Worm (Caenorhabditis elegans) whole organism, L3 larva: ENCODE measurements around the gene srd-43.

Experiments used
- R02D3.7 ChIP-seq: fragments of 150-350 bp; optimal IDR thresholded peaks from 2 replicates; lab custom pipeline; 2014; ENCODE audit warnings: missing biosample characterization, missing genetic modification characterization
- ZK546.5 ChIP-seq: sonication (generic microtip); optimal IDR thresholded peaks from 2 replicates; lab custom pipeline; 2017; ENCODE audit warnings: missing biosample characterization, missing genetic modification characterization
- aly-2 ChIP-seq: fragments of 150-350 bp; optimal IDR thresholded peaks from 2 replicates; lab custom pipeline; 2014; ENCODE audit warnings: missing biosample characterization, missing genetic modification characterization
- ama-1 ChIP-seq: fragments of 150-350 bp; optimal IDR thresholded peaks from 2 replicates; lab custom pipeline; 2018
- ceh-16 ChIP-seq: sonication (generic microtip); optimal IDR thresholded peaks from 2 replicates; lab custom pipeline; 2017; ENCODE audit warnings: missing biosample characterization, missing genetic modification characterization
- ceh-28 ChIP-seq: fragments of 150-350 bp; optimal IDR thresholded peaks from 2 replicates; lab custom pipeline; 2014; ENCODE audit warnings: missing biosample characterization, missing genetic modification reagents, missing genetic modification characterization
- ceh-82 ChIP-seq: fragments of 150-350 bp; optimal IDR thresholded peaks from 2 replicates; lab custom pipeline; 2014; ENCODE audit warnings: missing biosample characterization, missing genetic modification characterization
- ceh-9 ChIP-seq: sonication (generic microtip); optimal IDR thresholded peaks from 2 replicates; lab custom pipeline; 2018; ENCODE audit warnings: missing biosample characterization, missing genetic modification characterization
- daf-12 ChIP-seq: fragments of 150-350 bp; optimal IDR thresholded peaks from 2 replicates; lab custom pipeline; 2014; ENCODE audit warnings: missing biosample characterization, missing genetic modification reagents, missing genetic modification characterization
- egl-27 ChIP-seq: sonication (generic microtip); optimal IDR thresholded peaks from 4 replicates; lab custom pipeline; 2017; ENCODE audit warnings: missing biosample characterization, missing genetic modification reagents, missing genetic modification characterization
- egl-5 ChIP-seq: fragments of 150-350 bp; optimal IDR thresholded peaks from 2 replicates; lab custom pipeline; 2017; ENCODE audit warnings: missing biosample characterization, missing genetic modification reagents, missing genetic modification characterization, inconsistent platforms
- elt-1 ChIP-seq: fragments of 150-350 bp; optimal IDR thresholded peaks from 2 replicates; lab custom pipeline; 2014; ENCODE audit warnings: missing biosample characterization, missing genetic modification characterization
- elt-2 ChIP-seq: sonication (generic microtip); optimal IDR thresholded peaks from 2 replicates; lab custom pipeline; 2016; ENCODE audit warnings: missing genetic modification reagents, mild to moderate bottlenecking, missing genetic modification characterization, missing compliant biosample characterization
- elt-3 ChIP-seq, 3 experiments: fragments of 150-350 bp in 1 of 3; sonication (generic microtip) in 2 of 3; optimal IDR thresholded peaks; 2 replicates in 2 of 3; 4 replicates in 1 of 3; lab custom pipeline; 2014 to 2017; ENCODE audit warnings: missing biosample characterization in 3 of 3, missing genetic modification characterization in 3 of 3
- eor-1 ChIP-seq, 2 experiments: fragments of 150-350 bp; optimal IDR thresholded peaks; 2 replicates each; lab custom pipeline; 2014 to 2018; ENCODE audit warnings: missing biosample characterization in 2 of 2, missing genetic modification characterization in 2 of 2
- fkh-10 ChIP-seq: sonication (generic microtip); optimal IDR thresholded peaks from 2 replicates; lab custom pipeline; 2017; ENCODE audit warnings: missing biosample characterization, missing genetic modification reagents, missing genetic modification characterization
- fkh-2 ChIP-seq: fragments of 150-350 bp; optimal IDR thresholded peaks from 2 replicates; lab custom pipeline; 2014; ENCODE audit warnings: missing biosample characterization, missing genetic modification reagents, missing genetic modification characterization
- fos-1 ChIP-seq: fragments of 150-350 bp; optimal IDR thresholded peaks from 2 replicates; lab custom pipeline; 2014; ENCODE audit warnings: missing biosample characterization, missing genetic modification characterization
- hmg-11 ChIP-seq: sonication (generic microtip); optimal IDR thresholded peaks from 2 replicates; lab custom pipeline; 2016; ENCODE audit warnings: missing genetic modification characterization, missing compliant biosample characterization
- jun-1 ChIP-seq: fragments of 150-350 bp; optimal IDR thresholded peaks from 2 replicates; lab custom pipeline; 2014; ENCODE audit warnings: missing biosample characterization, missing genetic modification reagents, missing genetic modification characterization
- lin-15B ChIP-seq: fragments of 150-350 bp; optimal IDR thresholded peaks from 2 replicates; lab custom pipeline; 2014; ENCODE audit warnings: missing biosample characterization, missing genetic modification characterization
- lin-39 ChIP-seq: fragments of 150-350 bp; optimal IDR thresholded peaks from 2 replicates; lab custom pipeline; 2018; ENCODE audit warnings: missing biosample characterization, missing genetic modification reagents, missing genetic modification characterization
- lsy-12 ChIP-seq: sonication (generic microtip); optimal IDR thresholded peaks from 2 replicates; lab custom pipeline; 2016; ENCODE audit warnings: mild to moderate bottlenecking, missing genetic modification characterization, missing compliant biosample characterization
- mdl-1 ChIP-seq: fragments of 150-350 bp; optimal IDR thresholded peaks from 2 replicates; lab custom pipeline; 2014; ENCODE audit warnings: missing biosample characterization, missing genetic modification characterization
- mml-1 ChIP-seq: fragments of 150-350 bp; sonication (generic microtip); optimal IDR thresholded peaks from 3 replicates; lab custom pipeline; 2014; ENCODE audit warnings: missing biosample characterization, missing genetic modification characterization
- nfya-1 ChIP-seq: sonication (generic microtip); optimal IDR thresholded peaks from 2 replicates; lab custom pipeline; 2017; ENCODE audit warnings: missing genetic modification characterization, mild to moderate bottlenecking, missing compliant biosample characterization, antibody characterized with exemption, moderate library complexity; ENCODE audit not compliant: insufficient read depth
- nhr-11 ChIP-seq: fragments of 150-350 bp; optimal IDR thresholded peaks from 2 replicates; lab custom pipeline; 2014; ENCODE audit warnings: missing biosample characterization, missing genetic modification characterization
- nhr-12 ChIP-seq: fragments of 150-350 bp; optimal IDR thresholded peaks from 2 replicates; lab custom pipeline; 2014; ENCODE audit warnings: missing biosample characterization, missing genetic modification characterization
- nhr-23 ChIP-seq: fragments of 150-350 bp; optimal IDR thresholded peaks from 2 replicates; lab custom pipeline; 2014; ENCODE audit warnings: missing biosample characterization, missing genetic modification reagents, missing genetic modification characterization
- nhr-237 ChIP-seq: fragments of 150-350 bp; optimal IDR thresholded peaks from 2 replicates; lab custom pipeline; 2014; ENCODE audit warnings: missing biosample characterization, missing genetic modification characterization
- nhr-25 ChIP-seq: sonication (generic microtip); optimal IDR thresholded peaks from 2 replicates; lab custom pipeline; 2017; ENCODE audit warnings: missing biosample characterization, missing genetic modification characterization
- nhr-28 ChIP-seq: fragments of 150-350 bp; optimal IDR thresholded peaks from 2 replicates; lab custom pipeline; 2014; ENCODE audit warnings: missing biosample characterization, missing genetic modification characterization
- nhr-43 ChIP-seq: sonication (generic microtip); optimal IDR thresholded peaks from 2 replicates; lab custom pipeline; 2016; ENCODE audit warnings: mild to moderate bottlenecking, missing genetic modification characterization, missing compliant biosample characterization; ENCODE audit not compliant: poor library complexity, severe bottlenecking
- nhr-67 ChIP-seq: fragments of 150-350 bp; optimal IDR thresholded peaks from 2 replicates; lab custom pipeline; 2014; ENCODE audit warnings: missing biosample characterization, missing genetic modification characterization
- nhr-76 ChIP-seq: fragments of 150-350 bp; sonication (generic microtip); optimal IDR thresholded peaks from 5 replicates; lab custom pipeline; 2014; ENCODE audit warnings: missing biosample characterization, missing genetic modification characterization
- nhr-77 ChIP-seq: fragments of 150-350 bp; optimal IDR thresholded peaks from 2 replicates; lab custom pipeline; 2014; ENCODE audit warnings: missing biosample characterization, missing genetic modification characterization
- pha-4 ChIP-seq: fragments of 150-350 bp; optimal IDR thresholded peaks from 2 replicates; lab custom pipeline; 2014; ENCODE audit warnings: missing biosample characterization, missing genetic modification reagents, missing genetic modification characterization
- pqm-1 ChIP-seq: fragments of 150-350 bp; optimal IDR thresholded peaks from 2 replicates; lab custom pipeline; 2017; ENCODE audit warnings: missing biosample characterization, missing genetic modification characterization, inconsistent platforms
- sea-2 ChIP-seq: fragments of 150-350 bp; sonication (generic microtip); optimal IDR thresholded peaks from 4 replicates; lab custom pipeline; 2014; ENCODE audit warnings: missing biosample characterization, missing genetic modification reagents, missing genetic modification characterization
- skn-1 ChIP-seq: fragments of 150-350 bp; optimal IDR thresholded peaks from 2 replicates; lab custom pipeline; 2014; ENCODE audit warnings: missing biosample characterization, missing genetic modification characterization
- snpc-4 ChIP-seq: fragments of 150-350 bp; optimal IDR thresholded peaks from 2 replicates; lab custom pipeline; 2014; ENCODE audit warnings: missing biosample characterization, missing genetic modification characterization
- tbx-2 ChIP-seq: sonication (generic microtip); optimal IDR thresholded peaks from 2 replicates; lab custom pipeline; 2016; ENCODE audit warnings: mild to moderate bottlenecking, missing genetic modification characterization, missing compliant biosample characterization
- unc-39 ChIP-seq: sonication (generic microtip); optimal IDR thresholded peaks from 4 replicates; lab custom pipeline; 2017; ENCODE audit warnings: missing biosample characterization, missing genetic modification characterization
- unc-62 ChIP-seq: fragments of 150-350 bp; sonication (generic microtip); optimal IDR thresholded peaks from 4 replicates; lab custom pipeline; 2014; ENCODE audit warnings: missing biosample characterization, missing genetic modification reagents, missing genetic modification characterization
- zag-1 ChIP-seq: fragments of 150-350 bp; optimal IDR thresholded peaks from 2 replicates; lab custom pipeline; 2014; ENCODE audit warnings: missing biosample characterization, missing genetic modification characterization
- ztf-11 ChIP-seq: fragments of 150-350 bp; optimal IDR thresholded peaks from 2 replicates; lab custom pipeline; 2014; ENCODE audit warnings: missing biosample characterization, missing genetic modification characterization
- ztf-4 ChIP-seq: fragments of 150-350 bp; optimal IDR thresholded peaks from 2 replicates; lab custom pipeline; 2014; ENCODE audit warnings: missing biosample characterization, missing genetic modification characterization

The srd-43 gene

ce11 chrX:13328034-13328433, 22.4 kb upstream of the srd-43 start, which contains the start of gene sir-2.2:
Gene sir-2.2 (plus strand): TSS chrX:13328067.
- TF ChIP-seq ama-1 (no peak), nhr-76 (tag; lab: Kevin White, UChicago) (no peak), ztf-4 (tag; lab: Kevin White, UChicago) (no peak), snpc-4 (tag; lab: Kevin White, UChicago) (no peak), pha-4 (tag; lab: Kevin White, UChicago) (peak; percentile 17), jun-1 (tag; lab: Kevin White, UChicago) (no peak), ZK546.5 (tag; lab: Kevin White, UChicago) (no peak), fos-1 (tag; lab: Kevin White, UChicago) (no peak), egl-27 (tag; lab: Kevin White, UChicago) (no peak), zag-1 (tag; lab: Kevin White, UChicago) (no peak), ceh-9 (tag; lab: Kevin White, UChicago) (no peak), R02D3.7 (no peak), hmg-11 (tag; lab: Kevin White, UChicago) (no peak), nhr-43 (peak; percentile 41), egl-5 (tag; lab: Kevin White, UChicago) (no peak), elt-2 (tag; lab: Kevin White, UChicago) (peak; percentile 84), lin-15B (tag; lab: Kevin White, UChicago) (no peak), unc-39 (tag; lab: Kevin White, UChicago) (no peak), ceh-16 (tag; lab: Kevin White, UChicago) (no peak), pqm-1 (tag; lab: Kevin White, UChicago) (peak; percentile 50), fkh-10 (GFP tag; lab: Kevin White, UChicago) (no peak), nhr-12 (no peak)

DNA sequence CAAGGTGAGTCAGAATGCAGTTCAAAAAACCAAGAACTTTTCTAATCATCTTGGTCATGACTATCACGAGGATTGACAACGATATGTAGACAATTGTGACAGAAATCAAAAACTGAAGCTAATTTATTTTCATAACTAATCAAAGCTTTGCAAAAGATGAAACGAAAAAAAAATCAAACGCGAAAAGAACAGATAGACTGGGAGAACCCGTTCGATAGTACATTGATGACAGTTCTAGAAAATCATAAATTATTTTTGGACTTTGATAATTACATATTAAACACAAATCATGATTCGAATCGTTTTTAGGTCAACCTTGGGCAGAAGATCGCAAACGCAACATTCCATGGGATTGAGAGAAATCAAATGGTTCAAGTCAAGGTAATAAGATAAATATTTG, 19.4 kb upstream of the srd-43 start:
- TF ChIP-seq snpc-4 (tag; lab: Kevin White, UChicago) (no peak), lsy-12 (peak; percentile 52), egl-27 (tag; lab: Kevin White, UChicago) (no peak), egl-5 (tag; lab: Kevin White, UChicago) (no peak), nhr-43 (peak; percentile 69), fos-1 (tag; lab: Kevin White, UChicago) (peak; percentile 19), nhr-67 (tag; lab: Kevin White, UChicago) (no peak), hmg-11 (tag; lab: Kevin White, UChicago) (no peak), unc-39 (tag; lab: Kevin White, UChicago) (no peak), nhr-28 (tag; lab: Kevin White, UChicago) (no peak), nhr-23 (tag; lab: Kevin White, UChicago) (peak; percentile 57), ama-1 (peak; percentile 9), aly-2 (tag; lab: Kevin White, UChicago) (no peak), nhr-11 (no peak), ceh-16 (tag; lab: Kevin White, UChicago) (no peak), R02D3.7 (no peak), sea-2 (GFP tag; lab: Kevin White, UChicago) (no peak), jun-1 (tag; lab: Kevin White, UChicago) (peak; percentile 11), ztf-4 (tag; lab: Kevin White, UChicago) (no peak), fkh-2 (no peak), ceh-9 (tag; lab: Kevin White, UChicago) (no peak), nhr-77 (no peak), mdl-1 (tag; lab: Kevin White, UChicago) (no peak), zag-1 (tag; lab: Kevin White, UChicago) (no peak), eor-1 (tag; optimal IDR thresholded peaks at IDR 0.05; lab: Kevin White, UChicago) (no peak), lin-15B (tag; lab: Kevin White, UChicago) (no peak), ceh-82 (no peak), ceh-28 (tag; lab: Kevin White, UChicago) (no peak), tbx-2 (tag; lab: Kevin White, UChicago) (no peak), pqm-1 (tag; lab: Kevin White, UChicago) (no peak), fkh-10 (GFP tag; lab: Kevin White, UChicago) (no peak), nhr-76 (tag; lab: Kevin White, UChicago) (no peak), daf-12 (tag; lab: Kevin White, UChicago) (no peak), nhr-25 (peak; percentile 77), elt-2 (tag; lab: Kevin White, UChicago) (no peak), mml-1 (tag; lab: Kevin White, UChicago) (no peak), skn-1 (tag; lab: Kevin White, UChicago) (no peak), ZK546.5 (tag; lab: Kevin White, UChicago) (no peak), nhr-237 (tag; lab: Kevin White, UChicago) (no peak), unc-62 (GFP tag; lab: Kevin White, UChicago) (peak; percentile 8), nfya-1 (tag; lab: Kevin White, UChicago) (peak; percentile 20), ztf-11 (tag; lab: Kevin White, UChicago) (no peak), pha-4 (tag; lab: Kevin White, UChicago) (no peak), nhr-12 (no peak), lin-39 (tag; lab: Kevin White, UChicago) (no peak), elt-1 (no peak), elt-3 (tag; optimal IDR thresholded peaks at IDR 0.05; lab: Kevin White, UChicago) (peak in 1 of 3 experiments; percentile 63)
